Fruit fly (Drosophila melanogaster) whole organism, embryonic: ENCODE data around the gene drl.

Experiments used
- ATbp ChIP-seq: fragments of 200-800 bp; sonication (Bioruptor generic); optimal IDR thresholded peaks from 2 replicates; lab custom pipeline; 2017; ENCODE audit warnings: missing biosample characterization, mild to moderate bottlenecking, missing genetic modification characterization, missing genetic modification reagents
- Aef1 ChIP-seq: fragments of 200-800 bp; sonication (Bioruptor generic); IDR thresholded peaks from 3 replicates; pipeline ENCODE4 v1.3.6; 2022; ENCODE audit warnings: missing biosample characterization, missing genetic modification characterization
- CG1233 ChIP-seq: fragments of 200-800 bp; sonication (Bioruptor generic); optimal IDR thresholded peaks from 4 replicates; lab custom pipeline; 2018; ENCODE audit warnings: missing biosample characterization, mild to moderate bottlenecking, missing genetic modification characterization
- CG12391 ChIP-seq: fragments of 200-800 bp; sonication (Bioruptor generic); optimal IDR thresholded peaks from 3 replicates; lab custom pipeline; 2018; ENCODE audit warnings: missing biosample characterization, mild to moderate bottlenecking, missing genetic modification characterization, moderate library complexity
- CG12744 ChIP-seq: fragments of 200-800 bp; sonication (Bioruptor generic); optimal IDR thresholded peaks from 2 replicates; lab custom pipeline; 2016; ENCODE audit warnings: missing biosample characterization, missing genetic modification characterization
- CG15514 ChIP-seq: fragments of 200-800 bp; sonication (Bioruptor generic); optimal IDR thresholded peaks from 3 replicates; lab custom pipeline; 2017; ENCODE audit warnings: missing biosample characterization, missing genetic modification characterization, mild to moderate bottlenecking, moderate library complexity, missing genetic modification reagents
- CG1602 ChIP-seq: fragments of 200-800 bp; sonication (Bioruptor generic); optimal IDR thresholded peaks from 3 replicates; lab custom pipeline; 2016; ENCODE audit warnings: missing biosample characterization, missing genetic modification characterization
- CG16863 ChIP-seq: fragments of 200-800 bp; sonication (Bioruptor generic); optimal IDR thresholded peaks from 3 replicates; lab custom pipeline; 2016; ENCODE audit warnings: missing biosample characterization, missing genetic modification characterization
- CG17186 ChIP-seq: fragments of 200-800 bp; sonication (Bioruptor generic); optimal IDR thresholded peaks from 3 replicates; lab custom pipeline; 2017; ENCODE audit warnings: missing biosample characterization, missing genetic modification reagents, missing genetic modification characterization
- CG2199 ChIP-seq: fragments of 200-800 bp; sonication (Bioruptor generic); IDR thresholded peaks from 3 replicates; pipeline ENCODE4 v1.3.6; 2022; ENCODE audit warnings: missing biosample characterization, missing genetic modification characterization
- CG2889 ChIP-seq: fragments of 200-800 bp; sonication (Bioruptor generic); IDR thresholded peaks from 3 replicates; pipeline ENCODE4 v1.3.6; 2022; ENCODE audit warnings: missing biosample characterization, missing genetic modification characterization
- CG32772 ChIP-seq: fragments of 200-800 bp; sonication (Bioruptor generic); IDR thresholded peaks from 2 replicates; pipeline ENCODE4 v1.3.6; 2022; ENCODE audit warnings: missing biosample characterization, missing genetic modification characterization
- CG3847 ChIP-seq: fragments of 200-800 bp; sonication (Bioruptor generic); IDR thresholded peaks from 2 replicates; pipeline ENCODE4 v1.3.6; 2022; ENCODE audit warnings: missing biosample characterization, missing genetic modification characterization
- CG4282 ChIP-seq: fragments of 200-800 bp; sonication (Bioruptor generic); optimal IDR thresholded peaks from 2 replicates; lab custom pipeline; 2016; ENCODE audit warnings: missing biosample characterization, missing genetic modification characterization
- CG6272 ChIP-seq: fragments of 200-800 bp; sonication (Bioruptor generic); IDR thresholded peaks from 2 replicates; pipeline ENCODE4 v1.3.6; 2022; ENCODE audit warnings: missing biosample characterization, missing genetic modification characterization
- CG6791 ChIP-seq: fragments of 200-800 bp; sonication (Bioruptor generic); IDR thresholded peaks from 3 replicates; pipeline ENCODE4 v1.3.6; 2022; ENCODE audit warnings: missing biosample characterization, missing genetic modification characterization; ENCODE audit not compliant: partially characterized antibody
- CG7271 ChIP-seq: fragments of 200-800 bp; sonication (Bioruptor generic); optimal IDR thresholded peaks from 2 replicates; lab custom pipeline; 2018; ENCODE audit warnings: missing biosample characterization, mild to moderate bottlenecking, missing genetic modification characterization, moderate library complexity
- CG7786 ChIP-seq: fragments of 200-800 bp; sonication (Bioruptor generic); optimal IDR thresholded peaks from 2 replicates; lab custom pipeline; 2016; ENCODE audit warnings: missing biosample characterization, missing genetic modification characterization
- Chrac-16 ChIP-seq: fragments of 200-800 bp; sonication (Bioruptor generic); optimal IDR thresholded peaks from 3 replicates; lab custom pipeline; 2016; ENCODE audit warnings: missing biosample characterization, missing genetic modification characterization
- Dp ChIP-seq: fragments of 200-800 bp; sonication (Bioruptor generic); optimal IDR thresholded peaks from 2 replicates; lab custom pipeline; 2018; ENCODE audit warnings: missing biosample characterization, mild to moderate bottlenecking, missing genetic modification characterization, moderate library complexity
- ERR ChIP-seq: fragments of 200-800 bp; sonication (Bioruptor generic); optimal IDR thresholded peaks from 2 replicates; lab custom pipeline; 2016; ENCODE audit warnings: missing biosample characterization, missing genetic modification characterization
- Fer1 ChIP-seq: fragments of 200-800 bp; sonication (Bioruptor generic); optimal IDR thresholded peaks from 2 replicates; lab custom pipeline; 2017; ENCODE audit warnings: missing biosample characterization, mild to moderate bottlenecking, missing genetic modification characterization
- Gug ChIP-seq: fragments of 200-800 bp; sonication (Bioruptor generic); IDR thresholded peaks from 4 replicates; pipeline ENCODE4 v1.3.6; 2022; ENCODE audit warnings: missing biosample characterization, missing genetic modification characterization
- Hey ChIP-seq: fragments of 200-800 bp; sonication (Bioruptor generic); optimal IDR thresholded peaks from 3 replicates; lab custom pipeline; 2018; ENCODE audit warnings: missing biosample characterization, mild to moderate bottlenecking, missing genetic modification characterization
- HmgD ChIP-seq: fragments of 200-800 bp; sonication (Bioruptor generic); optimal IDR thresholded peaks from 3 replicates; lab custom pipeline; 2016; ENCODE audit warnings: missing biosample characterization, missing genetic modification characterization
- Lim3 ChIP-seq: fragments of 200-800 bp; sonication (Bioruptor generic); IDR thresholded peaks from 2 replicates; pipeline ENCODE4 v1.3.6; 2022; ENCODE audit warnings: missing biosample characterization, missing genetic modification characterization
- Med ChIP-seq: fragments of 200-800 bp; sonication (Bioruptor generic); peaks from one replicate; lab custom pipeline; 2016; ENCODE audit warnings: missing biosample characterization, missing genetic modification characterization, mild to moderate bottlenecking, inconsistent platforms, moderate library complexity
- Meics ChIP-seq: fragments of 200-800 bp; sonication (Bioruptor generic); optimal IDR thresholded peaks from 2 replicates; lab custom pipeline; 2017; ENCODE audit warnings: missing biosample characterization, mild to moderate bottlenecking, missing genetic modification characterization
- Myb ChIP-seq: fragments of 200-800 bp; sonication (Bioruptor generic); optimal IDR thresholded peaks from 2 replicates; lab custom pipeline; 2016; ENCODE audit warnings: missing biosample characterization, missing genetic modification characterization
- Nf-YA ChIP-seq: fragments of 200-800 bp; sonication (Bioruptor generic); IDR thresholded peaks from 2 replicates; pipeline ENCODE4 v1.3.6; 2022; ENCODE audit warnings: missing biosample characterization, missing genetic modification characterization
- Ptx1 ChIP-seq: fragments of 200-800 bp; sonication (Bioruptor generic); IDR thresholded peaks from 2 replicates; pipeline ENCODE4 v1.3.6; 2022; ENCODE audit warnings: missing biosample characterization, missing genetic modification characterization
- Ssrp ChIP-seq: fragments of 200-800 bp; sonication (Bioruptor generic); optimal IDR thresholded peaks from 2 replicates; lab custom pipeline; 2018; ENCODE audit warnings: missing biosample characterization, mild to moderate bottlenecking, missing genetic modification characterization, moderate library complexity
- Taf1 ChIP-seq: fragments of 200-800 bp; sonication (Bioruptor generic); IDR thresholded peaks from 2 replicates; pipeline ENCODE4 v1.3.6; 2022; ENCODE audit warnings: missing biosample characterization, missing genetic modification characterization
- Vsx1 ChIP-seq: fragments of 200-800 bp; sonication (Bioruptor generic); optimal IDR thresholded peaks from 2 replicates; lab custom pipeline; 2017; ENCODE audit warnings: missing biosample characterization, mild to moderate bottlenecking, missing genetic modification characterization, missing genetic modification reagents
- bbx ChIP-seq: fragments of 200-800 bp; sonication (Bioruptor generic); IDR thresholded peaks from 2 replicates; pipeline ENCODE4 v1.3.6; 2022; ENCODE audit warnings: missing biosample characterization, missing genetic modification characterization; ENCODE audit not compliant: partially characterized antibody
- cas ChIP-seq: fragments of 200-800 bp; sonication (Bioruptor generic); IDR thresholded peaks from 2 replicates; pipeline ENCODE4 v1.3.6; 2022; ENCODE audit warnings: missing biosample characterization, missing genetic modification characterization
- chinmo ChIP-seq: fragments of 200-800 bp; sonication (Bioruptor generic); IDR thresholded peaks from 4 replicates; pipeline ENCODE4 v1.3.6; 2022; ENCODE audit warnings: missing biosample characterization, missing genetic modification characterization; ENCODE audit not compliant: partially characterized antibody
- da ChIP-seq: fragments of 200-800 bp; sonication (Bioruptor generic); optimal IDR thresholded peaks from 2 replicates; lab custom pipeline; 2016; ENCODE audit warnings: missing biosample characterization, missing genetic modification characterization
- gfzf ChIP-seq: fragments of 200-800 bp; sonication (Bioruptor generic); optimal IDR thresholded peaks from 2 replicates; lab custom pipeline; 2016; ENCODE audit warnings: missing biosample characterization, mild to moderate bottlenecking, missing genetic modification characterization, moderate library complexity
- jigr1 ChIP-seq: fragments of 200-800 bp; sonication (Bioruptor generic); IDR thresholded peaks from 3 replicates; pipeline ENCODE4 v1.3.6; 2022; ENCODE audit warnings: missing biosample characterization, missing genetic modification characterization
- kni ChIP-seq: fragments of 200-800 bp; sonication (Bioruptor generic); optimal IDR thresholded peaks from 3 replicates; lab custom pipeline; 2017; ENCODE audit warnings: mild to moderate bottlenecking, missing biosample characterization, missing genetic modification reagents, missing genetic modification characterization
- mirr ChIP-seq: fragments of 200-800 bp; sonication (Bioruptor generic); optimal IDR thresholded peaks from 3 replicates; lab custom pipeline; 2018; ENCODE audit warnings: missing biosample characterization, mild to moderate bottlenecking, missing genetic modification characterization
- nau ChIP-seq: fragments of 200-800 bp; sonication (Bioruptor generic); optimal IDR thresholded peaks from 3 replicates; lab custom pipeline; 2017; ENCODE audit warnings: missing biosample characterization, mild to moderate bottlenecking, missing genetic modification characterization, missing genetic modification reagents
- run ChIP-seq: fragments of 200-800 bp; sonication (Bioruptor generic); optimal IDR thresholded peaks from 3 replicates; lab custom pipeline; 2018; ENCODE audit warnings: missing biosample characterization, mild to moderate bottlenecking, missing genetic modification characterization
- salm ChIP-seq: fragments of 200-800 bp; sonication (Bioruptor generic); optimal IDR thresholded peaks from 2 replicates; lab custom pipeline; 2018; ENCODE audit warnings: missing biosample characterization, mild to moderate bottlenecking, missing genetic modification characterization
- twi ChIP-seq: fragments of 200-800 bp; optimal IDR thresholded peaks from 2 replicates; lab custom pipeline; 2019; ENCODE audit warnings: missing biosample characterization, mild to moderate bottlenecking, missing genetic modification characterization, moderate library complexity
- unc-4 ChIP-seq: fragments of 200-800 bp; sonication (Bioruptor generic); IDR thresholded peaks from 2 replicates; pipeline ENCODE4 v1.3.6; 2022; ENCODE audit warnings: missing biosample characterization, missing genetic modification characterization; ENCODE audit not compliant: partially characterized antibody
- unpg ChIP-seq: fragments of 200-800 bp; sonication (Bioruptor generic); optimal IDR thresholded peaks from 3 replicates; lab custom pipeline; 2018; ENCODE audit warnings: missing biosample characterization, mild to moderate bottlenecking, missing genetic modification characterization, moderate library complexity
- wor ChIP-seq: fragments of 200-800 bp; sonication (Bioruptor generic); IDR thresholded peaks from 2 replicates; pipeline ENCODE4 v1.3.6; 2022; ENCODE audit warnings: missing biosample characterization, missing genetic modification characterization

Gene drl

dm6 chr2L:19196443-19197044 is 6.4 kb downstream of the drl start (continued):
- peak; percentile 48; the same call in 2 of the 4 replicates for TF ChIP-seq Gug (GFP tag; lab: Robert Waterston, UW)
- peak; percentile 40 for TF ChIP-seq CG1602
- TF ChIP-seq CG12744 (GFP tag; lab: Kevin White, UChicago) = no peak
- peak; percentile 13 for TF ChIP-seq CG15514 (GFP tag; lab: Kevin White, UChicago)
- TF ChIP-seq CG3847 (GFP tag; lab: Robert Waterston, UW) = 0 out of 2 replicates have a peak, but pooled peaks have one; percentile 27
- TF ChIP-seq twi (tag; lab: Kevin White, UChicago) = peak; percentile 35
- peak; percentile 69 for TF ChIP-seq CG32772
- peak; percentile 61 for TF ChIP-seq Ptx1 (GFP tag; lab: Robert Waterston, UW)
- TF ChIP-seq Med (GFP tag; lab: Kevin White, UChicago) = peak; percentile 91
- no peak for TF ChIP-seq kni
- peak; percentile 26 for TF ChIP-seq Meics (GFP tag; lab: Kevin White, UChicago)
- TF ChIP-seq CG7271 (tag; lab: Kevin White, UChicago) = no peak
- peak; percentile 10 for TF ChIP-seq run
- TF ChIP-seq jigr1 (GFP tag; lab: Robert Waterston, UW) = peak; percentile 41; the same call in 1 of the 3 replicates
- TF ChIP-seq CG6791 (GFP tag; lab: Robert Waterston, UW) = no peak
- TF ChIP-seq Hey (tag; lab: Kevin White, UChicago) = no peak
- TF ChIP-seq Nf-YA (GFP tag; lab: Robert Waterston, UW) = 0 out of 2 replicates have a peak, but pooled peaks have one; percentile 10
- TF ChIP-seq cas (GFP tag; lab: Robert Waterston, UW) = peak; percentile 29; the same call in 1 of the 2 replicates
- TF ChIP-seq bbx (GFP tag; lab: Robert Waterston, UW) = no peak
- peak; percentile 29 for TF ChIP-seq nau (GFP tag; lab: Kevin White, UChicago)
- TF ChIP-seq Taf1 (GFP tag; lab: Robert Waterston, UW) = no peak
- no peak for TF ChIP-seq HmgD (GFP tag; lab: Kevin White, UChicago)
- TF ChIP-seq chinmo (GFP tag; lab: Robert Waterston, UW) = 0 out of 4 replicates have a peak, but pooled peaks have one; percentile 16
- peak; percentile 40 for TF ChIP-seq ATbp (GFP tag; lab: Kevin White, UChicago)
- TF ChIP-seq Ssrp (tag; lab: Kevin White, UChicago) = peak; percentile 51
- no peak for TF ChIP-seq CG6272 (GFP tag; lab: Robert Waterston, UW)
- peak; percentile 70 for TF ChIP-seq unpg (GFP tag; lab: Kevin White, UChicago)
- peak; percentile 71 for TF ChIP-seq CG12391 (tag; lab: Kevin White, UChicago)
- peak; percentile 30 for TF ChIP-seq Fer1 (GFP tag; lab: Kevin White, UChicago)
- TF ChIP-seq CG16863 = peak; percentile 49
- no peak for TF ChIP-seq Myb (GFP tag; lab: Kevin White, UChicago)
- TF ChIP-seq CG17186 (GFP tag; lab: Kevin White, UChicago) = no peak
- TF ChIP-seq CG2199 (GFP tag; lab: Robert Waterston, UW) = 0 out of 3 replicates have a peak, but pooled peaks have one; percentile 18
- TF ChIP-seq gfzf (GFP tag; lab: Kevin White, UChicago) = no peak
- no peak for TF ChIP-seq ERR (GFP tag; lab: Kevin White, UChicago)
- TF ChIP-seq unc-4 = no peak
- peak; percentile 51 for TF ChIP-seq Chrac-16 (GFP tag; lab: Kevin White, UChicago)
- TF ChIP-seq wor (GFP tag; lab: Robert Waterston, UW) = peak; percentile 51
- TF ChIP-seq Dp (GFP tag; lab: Kevin White, UChicago) = no peak
- TF ChIP-seq CG4282 (GFP tag; lab: Kevin White, UChicago) = peak; percentile 79
- TF ChIP-seq CG7786 (GFP tag; lab: Kevin White, UChicago) = peak; percentile 38
- TF ChIP-seq Lim3 (GFP tag; lab: Robert Waterston, UW) = 0 out of 2 replicates have a peak, but pooled peaks have one; percentile 15
- TF ChIP-seq Aef1 = peak; percentile 49; the same call in 2 of the 3 replicates
- no peak for TF ChIP-seq da
- no peak for TF ChIP-seq Vsx1 (GFP tag; lab: Kevin White, UChicago)
- TF ChIP-seq mirr (GFP tag; lab: Kevin White, UChicago) = no peak
- TF ChIP-seq CG1233 (GFP tag; lab: Kevin White, UChicago) = peak; percentile 39
- peak; percentile 28 for TF ChIP-seq salm (tag; lab: Kevin White, UChicago)
- TF ChIP-seq CG2889 (GFP tag; lab: Robert Waterston, UW) = no peak
